Fruit fly (Drosophila melanogaster) whole organism, prepupa: ENCODE results near the gene CG8100.
A peak's percentile ranks its signal among the peaks of the same experiment; 100 is the strongest.

ENCODE experiments used
- Blimp-1 ChIP-seq: fragments of 200-800 bp; sonication (Bioruptor generic); optimal IDR thresholded peaks from 3 replicates; lab custom pipeline; 2017; ENCODE audit warnings: missing biosample characterization, missing genetic modification characterization, mild to moderate bottlenecking, moderate library complexity, missing genetic modification reagents
- CG10631 ChIP-seq: fragments of 200-800 bp; sonication (Bioruptor generic); optimal IDR thresholded peaks from 2 replicates; lab custom pipeline; 2016; ENCODE audit warnings: missing biosample characterization, missing genetic modification characterization
- CG10669 ChIP-seq: fragments of 200-800 bp; sonication (Bioruptor generic); optimal IDR thresholded peaks from 3 replicates; lab custom pipeline; 2018; ENCODE audit warnings: missing biosample characterization, mild to moderate bottlenecking, missing genetic modification characterization, moderate library complexity
- CG11294 ChIP-seq: fragments of 200-800 bp; sonication (Bioruptor generic); IDR thresholded peaks from 2 replicates; pipeline ENCODE4 v1.3.6; 2022; ENCODE audit warnings: missing biosample characterization, missing genetic modification characterization
- CG11762 ChIP-seq: fragments of 200-800 bp; sonication (Bioruptor generic); optimal IDR thresholded peaks from 3 replicates; lab custom pipeline; 2016; ENCODE audit warnings: missing biosample characterization, missing genetic modification characterization; ENCODE audit not compliant: insufficient read depth
- CG11902 ChIP-seq: fragments of 200-800 bp; sonication (Bioruptor generic); optimal IDR thresholded peaks from 3 replicates; lab custom pipeline; 2016; ENCODE audit warnings: missing biosample characterization, missing genetic modification characterization
- CG15336 ChIP-seq: fragments of 200-800 bp; sonication (Bioruptor generic); IDR thresholded peaks from 2 replicates; pipeline ENCODE4 v1.3.6; 2022; ENCODE audit warnings: missing biosample characterization, missing genetic modification characterization
- CG1621 ChIP-seq: fragments of 200-800 bp; sonication (Bioruptor generic); optimal IDR thresholded peaks from 3 replicates; lab custom pipeline; 2018; ENCODE audit warnings: missing biosample characterization, mild to moderate bottlenecking, missing genetic modification characterization
- CG16779 ChIP-seq: fragments of 200-800 bp; sonication (Bioruptor generic); optimal IDR thresholded peaks from 3 replicates; lab custom pipeline; 2017; ENCODE audit warnings: missing biosample characterization, mild to moderate bottlenecking, missing genetic modification characterization
- CG3032 ChIP-seq: fragments of 200-800 bp; optimal IDR thresholded peaks from 2 replicates; lab custom pipeline; 2019; ENCODE audit warnings: missing biosample characterization, mild to moderate bottlenecking, missing genetic modification characterization, moderate library complexity
- CG31627 ChIP-seq: fragments of 200-800 bp; sonication (Bioruptor generic); optimal IDR thresholded peaks from 3 replicates; lab custom pipeline; 2016; ENCODE audit warnings: missing biosample characterization, missing genetic modification characterization
- CG32006 ChIP-seq: fragments of 200-800 bp; sonication (Bioruptor generic); optimal IDR thresholded peaks from 3 replicates; lab custom pipeline; 2017; ENCODE audit warnings: missing biosample characterization, mild to moderate bottlenecking, missing genetic modification characterization
- CG34406 ChIP-seq: fragments of 200-800 bp; sonication (Bioruptor generic); optimal IDR thresholded peaks from 3 replicates; lab custom pipeline; 2016; ENCODE audit warnings: missing biosample characterization, missing genetic modification characterization
- CG3919 ChIP-seq: fragments of 200-800 bp; sonication (Bioruptor generic); optimal IDR thresholded peaks from 3 replicates; lab custom pipeline; 2016; ENCODE audit warnings: missing biosample characterization, missing genetic modification characterization
- CG4318 ChIP-seq: fragments of 200-800 bp; sonication (Bioruptor generic); optimal IDR thresholded peaks from 3 replicates; lab custom pipeline; 2017; ENCODE audit warnings: missing biosample characterization, mild to moderate bottlenecking, missing genetic modification characterization
- CG6163 ChIP-seq: fragments of 200-800 bp; sonication (Bioruptor generic); IDR thresholded peaks from 3 replicates; pipeline ENCODE4 v1.3.6; 2022; ENCODE audit warnings: missing biosample characterization, missing genetic modification characterization
- CG6276 ChIP-seq: fragments of 200-800 bp; sonication (Bioruptor generic); optimal IDR thresholded peaks from 2 replicates; lab custom pipeline; 2017; ENCODE audit warnings: missing biosample characterization, mild to moderate bottlenecking, missing genetic modification characterization
- CG6792 ChIP-seq: fragments of 200-800 bp; sonication (Bioruptor generic); optimal IDR thresholded peaks from 3 replicates; lab custom pipeline; 2016; ENCODE audit warnings: missing biosample characterization, missing genetic modification characterization
- CG6808 ChIP-seq: fragments of 200-800 bp; sonication (Bioruptor generic); optimal IDR thresholded peaks from 3 replicates; lab custom pipeline; 2017; ENCODE audit warnings: missing biosample characterization, missing genetic modification characterization, mild to moderate bottlenecking, moderate library complexity, missing genetic modification reagents
- CG7368 ChIP-seq: fragments of 200-800 bp; sonication (Bioruptor generic); optimal IDR thresholded peaks from 3 replicates; lab custom pipeline; 2016; ENCODE audit warnings: missing biosample characterization, missing genetic modification characterization
- CG8119 ChIP-seq: fragments of 200-800 bp; sonication (Bioruptor generic); IDR thresholded peaks from 3 replicates; pipeline ENCODE4 v1.3.6; 2022; ENCODE audit warnings: missing biosample characterization, missing genetic modification characterization
- CG8319 ChIP-seq: fragments of 200-800 bp; sonication (Bioruptor generic); optimal IDR thresholded peaks from 3 replicates; lab custom pipeline; 2016; ENCODE audit warnings: missing biosample characterization, missing genetic modification characterization
- CG9139 ChIP-seq: fragments of 200-800 bp; sonication (Bioruptor generic); optimal IDR thresholded peaks from 3 replicates; lab custom pipeline; 2017; ENCODE audit warnings: missing biosample characterization, mild to moderate bottlenecking, missing genetic modification characterization
- Eip75B ChIP-seq: fragments of 200-800 bp; sonication (Bioruptor generic); optimal IDR thresholded peaks from 3 replicates; lab custom pipeline; 2016; ENCODE audit warnings: missing biosample characterization, missing genetic modification characterization
- Eip78C ChIP-seq: fragments of 200-800 bp; sonication (Bioruptor generic); peaks from one replicate; lab custom pipeline; 2016; ENCODE audit warnings: missing biosample characterization, missing genetic modification characterization
- Ets96B ChIP-seq: fragments of 200-800 bp; optimal IDR thresholded peaks from 2 replicates; lab custom pipeline; 2019; ENCODE audit warnings: missing biosample characterization, mild to moderate bottlenecking, missing genetic modification characterization, moderate library complexity
- Gug ChIP-seq: fragments of 200-800 bp; sonication (Bioruptor generic); IDR thresholded peaks from 2 replicates; pipeline ENCODE4 v1.3.6; 2022; ENCODE audit warnings: missing biosample characterization, missing genetic modification characterization
- Hr38 ChIP-seq: sonication (Bioruptor generic); optimal IDR thresholded peaks from 2 replicates; lab custom pipeline; 2016; ENCODE audit warnings: missing biosample characterization, missing genetic modification characterization
- Hr39 ChIP-seq: fragments of 200-800 bp; sonication (Bioruptor generic); optimal IDR thresholded peaks from 2 replicates; lab custom pipeline; 2016; ENCODE audit warnings: missing biosample characterization, missing genetic modification characterization
- Lpt ChIP-seq: fragments of 200-800 bp; sonication (Bioruptor generic); optimal IDR thresholded peaks from 3 replicates; lab custom pipeline; 2016; ENCODE audit warnings: missing biosample characterization, missing genetic modification characterization
- Met ChIP-seq: fragments of 200-800 bp; sonication (Bioruptor generic); optimal IDR thresholded peaks from 3 replicates; lab custom pipeline; 2016; ENCODE audit warnings: missing biosample characterization, missing genetic modification characterization
- OdsH ChIP-seq: fragments of 200-800 bp; sonication (Bioruptor generic); optimal IDR thresholded peaks from 3 replicates; lab custom pipeline; 2016; ENCODE audit warnings: missing biosample characterization, missing genetic modification characterization
- Smox ChIP-seq: fragments of 200-800 bp; sonication (Bioruptor generic); optimal IDR thresholded peaks from 3 replicates; lab custom pipeline; 2016; ENCODE audit warnings: missing biosample characterization, missing genetic modification characterization
- Sox102F ChIP-seq: fragments of 200-800 bp; sonication (Bioruptor generic); optimal IDR thresholded peaks from 2 replicates; lab custom pipeline; 2016; ENCODE audit warnings: missing biosample characterization, mild to moderate bottlenecking, missing genetic modification characterization
- Sox14 ChIP-seq: fragments of 200-800 bp; sonication (Bioruptor generic); optimal IDR thresholded peaks from 3 replicates; lab custom pipeline; 2016; ENCODE audit warnings: missing biosample characterization, missing genetic modification characterization
- Sox15 ChIP-seq: fragments of 200-800 bp; sonication (Bioruptor generic); optimal IDR thresholded peaks from 3 replicates; lab custom pipeline; 2016; ENCODE audit warnings: missing biosample characterization, missing genetic modification characterization
- achi ChIP-seq: fragments of 200-800 bp; sonication (Bioruptor generic); optimal IDR thresholded peaks from 3 replicates; lab custom pipeline; 2016; ENCODE audit warnings: missing biosample characterization, missing genetic modification characterization
- acj6 ChIP-seq: fragments of 200-800 bp; sonication (Bioruptor generic); optimal IDR thresholded peaks from 3 replicates; lab custom pipeline; 2016; ENCODE audit warnings: missing biosample characterization, missing genetic modification characterization
- cyc ChIP-seq: fragments of 200-800 bp; sonication (Bioruptor generic); optimal IDR thresholded peaks from 3 replicates; lab custom pipeline; 2016; ENCODE audit warnings: missing biosample characterization, missing genetic modification characterization
- dsx ChIP-seq: fragments of 200-800 bp; optimal IDR thresholded peaks from 3 replicates; lab custom pipeline; 2019; ENCODE audit warnings: missing biosample characterization, mild to moderate bottlenecking, missing genetic modification characterization, moderate library complexity; ENCODE audit not compliant: poor library complexity, severe bottlenecking
- esn ChIP-seq: fragments of 200-800 bp; sonication (Bioruptor generic); optimal IDR thresholded peaks from 2 replicates; lab custom pipeline; 2016; ENCODE audit warnings: missing biosample characterization, mild to moderate bottlenecking, missing genetic modification characterization, moderate library complexity
- fd59A ChIP-seq: fragments of 200-800 bp; sonication (Bioruptor generic); optimal IDR thresholded peaks from 2 replicates; lab custom pipeline; 2017; ENCODE audit warnings: missing biosample characterization, mild to moderate bottlenecking, missing genetic modification characterization, missing genetic modification reagents
- fd85E ChIP-seq: fragments of 200-800 bp; sonication (Bioruptor generic); optimal IDR thresholded peaks from 3 replicates; lab custom pipeline; 2016; ENCODE audit warnings: missing biosample characterization, missing genetic modification characterization
- lz ChIP-seq: fragments of 200-800 bp; sonication (Bioruptor generic); optimal IDR thresholded peaks from 3 replicates; lab custom pipeline; 2016; ENCODE audit warnings: missing biosample characterization, missing genetic modification characterization
- net ChIP-seq: fragments of 200-800 bp; sonication (Bioruptor generic); optimal IDR thresholded peaks from 3 replicates; lab custom pipeline; 2016; ENCODE audit warnings: missing biosample characterization, missing genetic modification characterization
- pdm3 ChIP-seq: fragments of 200-800 bp; sonication (Bioruptor generic); optimal IDR thresholded peaks from 3 replicates; lab custom pipeline; 2016; ENCODE audit warnings: missing biosample characterization, missing genetic modification characterization
- salr ChIP-seq, 2 experiments: fragments of 200-800 bp; sonication (Bioruptor generic); optimal IDR thresholded peaks; 3 replicates each; lab custom pipeline; 2016 to 2018; ENCODE audit warnings: missing biosample characterization in 2 of 2, missing genetic modification characterization in 2 of 2, mild to moderate bottlenecking in 1 of 2
- spab ChIP-seq: fragments of 200-800 bp; sonication (Bioruptor generic); optimal IDR thresholded peaks from 2 replicates; lab custom pipeline; 2017; ENCODE audit warnings: missing biosample characterization, mild to moderate bottlenecking, missing genetic modification characterization, missing genetic modification reagents
- ss ChIP-seq, 2 experiments: fragments of 200-800 bp; sonication (Bioruptor generic); optimal IDR thresholded peaks; 2 replicates in 1 of 2; 3 replicates in 1 of 2; lab custom pipeline; 2017 to 2018; ENCODE audit warnings: mild to moderate bottlenecking in 2 of 2, missing biosample characterization in 2 of 2, missing genetic modification characterization in 2 of 2, moderate library complexity in 1 of 2
- svp ChIP-seq: fragments of 200-800 bp; sonication (Bioruptor generic); peaks from one replicate; lab custom pipeline; 2016; ENCODE audit warnings: missing biosample characterization, missing genetic modification characterization
- topi ChIP-seq: fragments of 200-800 bp; sonication (Bioruptor generic); optimal IDR thresholded peaks from 3 replicates; lab custom pipeline; 2016; ENCODE audit warnings: missing biosample characterization, missing genetic modification characterization
- vri ChIP-seq: fragments of 200-800 bp; sonication (Bioruptor generic); optimal IDR thresholded peaks from 3 replicates; lab custom pipeline; 2016; ENCODE audit warnings: missing biosample characterization, mild to moderate bottlenecking, missing genetic modification characterization

The CG8100 gene

DNA sequence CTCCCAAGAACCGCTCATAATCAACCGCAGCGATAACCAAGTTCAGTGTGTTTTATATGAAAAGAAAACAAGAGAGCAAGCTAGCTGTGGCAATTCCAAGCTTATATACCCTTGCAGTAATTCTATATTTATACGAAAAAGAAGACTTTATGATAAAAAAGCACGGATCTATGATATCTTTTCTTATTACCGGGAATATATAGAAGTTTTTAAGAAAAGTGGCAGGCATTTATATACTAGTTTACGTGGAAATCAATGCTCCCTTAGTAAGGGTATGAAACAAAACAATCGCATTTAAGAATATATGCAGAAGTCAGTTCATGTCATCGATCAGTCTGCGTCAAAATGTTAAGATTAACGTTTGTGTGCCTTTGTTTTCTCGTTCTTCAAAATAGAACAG, at the start of gene CG8100:
TSS of gene CG8100 (plus strand) at position 333 of the 400 bp plus-strand sequence.
- TF ChIP-seq acj6 (GFP tag; lab: Kevin White, UChicago) (peak; percentile 47), CG6276 (peak; percentile 66), CG6808 (peak; percentile 46), CG8119 (peak; percentile 54; the same call in 1 of the 3 replicates), spab (GFP tag; lab: Kevin White, UChicago) (peak; percentile 52), fd85E (GFP tag; lab: Kevin White, UChicago) (no peak), dsx (GFP tag; lab: Kevin White, UChicago) (no peak), CG34406 (GFP tag; lab: Kevin White, UChicago) (peak; percentile 39), Eip75B (GFP tag; lab: Kevin White, UChicago) (peak; percentile 63), Eip78C (peak; percentile 88), OdsH (GFP tag; lab: Kevin White, UChicago) (peak; percentile 59), CG6163 (GFP tag; lab: Robert Waterston, UW) (peak; percentile 72), Gug (peak; percentile 44; the same call in 1 of the 2 replicates), CG15336 (GFP tag; lab: Robert Waterston, UW) (no peak; the same call in none of the 2 replicates), CG11294 (GFP tag; lab: Robert Waterston, UW) (no peak), ss (GFP tag; optimal IDR thresholded peaks at IDR 0.05; lab: Kevin White, UChicago) (peak in 1 of 2 experiments; percentile 72), Sox14 (GFP tag; lab: Kevin White, UChicago) (peak; percentile 67), CG11902 (GFP tag; lab: Kevin White, UChicago) (peak; percentile 40), Sox102F (GFP tag; lab: Kevin White, UChicago) (peak; percentile 77), esn (GFP tag; lab: Kevin White, UChicago) (peak; percentile 78), svp (peak; percentile 99), pdm3 (peak; percentile 60), fd59A (peak; percentile 24), CG4318 (GFP tag; lab: Kevin White, UChicago) (peak; percentile 4), CG11762 (peak; percentile 51), CG9139 (GFP tag; lab: Kevin White, UChicago) (no peak), lz (GFP tag; lab: Kevin White, UChicago) (peak; percentile 63), CG31627 (GFP tag; lab: Kevin White, UChicago) (peak; percentile 55), CG1621 (tag; lab: Kevin White, UChicago) (no peak), Met (peak; percentile 78), topi (GFP tag; lab: Kevin White, UChicago) (peak; percentile 81), CG7368 (peak; percentile 53), Ets96B (tag; lab: Kevin White, UChicago) (peak; percentile 78), vri (GFP tag; lab: Kevin White, UChicago) (peak; percentile 52), CG3919 (GFP tag; lab: Kevin White, UChicago) (peak; percentile 64), CG32006 (GFP tag; lab: Kevin White, UChicago) (peak; percentile 72), cyc (GFP tag; lab: Kevin White, UChicago) (peak; percentile 78), Blimp-1 (peak; percentile 14), CG10631 (peak; percentile 29), CG16779 (tag; lab: Kevin White, UChicago) (no peak), salr (GFP tag; optimal IDR thresholded peaks at IDR 0.05; lab: Kevin White, UChicago) (no peak), net (GFP tag; lab: Kevin White, UChicago) (peak; percentile 29), Lpt (GFP tag; lab: Kevin White, UChicago) (no peak), Sox15 (GFP tag; lab: Kevin White, UChicago) (peak; percentile 5), CG6792 (GFP tag; lab: Kevin White, UChicago) (peak; percentile 57), Hr38 (no peak), Smox (GFP tag; lab: Kevin White, UChicago) (peak; percentile 63), CG3032 (tag; lab: Kevin White, UChicago) (no peak), CG10669 (GFP tag; lab: Kevin White, UChicago) (peak; percentile 70), CG8319 (GFP tag; lab: Kevin White, UChicago) (no peak), Hr39 (GFP tag; lab: Kevin White, UChicago) (peak; percentile 58), achi (GFP tag; lab: Kevin White, UChicago) (peak; percentile 53)
